Comparison of ENCODE assay signal across 1 fruit fly cellular context in genomic region chr3L:18029546-18030300, dm6.
TF ChIP-seq lines count a peak whose summit lies in the region.

No protein-coding gene starts in this region.

TF ChIP-seq in whole organism, embryonic, 481 proteins besides CTCF, POLR2A, EP300 and RAD21 (continued from another document and continues in another):
- no peak for TF ChIP-seq esg (GFP tag; conservative IDR thresholded peaks at IDR 0.05; lab: Robert Waterston, UW)
- TF ChIP-seq Poxn (GFP tag; IDR thresholded peaks at IDR 0.05; lab: Robert Waterston, UW): no peak
- TF ChIP-seq sug (tag; optimal IDR thresholded peaks at IDR 0.05; lab: Kevin White, UChicago): peak; percentile 88
- TF ChIP-seq Hmr (GFP tag; optimal IDR thresholded peaks at IDR 0.05; lab: Kevin White, UChicago): peak; percentile 80
- TF ChIP-seq CG11695 (GFP tag; IDR thresholded peaks at IDR 0.05; lab: Robert Waterston, UW): peak; percentile 52; the same call in 2 of the 3 replicates
- no peak for TF ChIP-seq CG31224 (GFP tag; IDR thresholded peaks at IDR 0.05; lab: Robert Waterston, UW)
- TF ChIP-seq CG31441 (GFP tag; IDR thresholded peaks at IDR 0.05; lab: Robert Waterston, UW): peak; percentile 47
- peak; percentile 65 for TF ChIP-seq CG4360 (GFP tag; IDR thresholded peaks at IDR 0.05; lab: Robert Waterston, UW)
- TF ChIP-seq CG6654 (GFP tag; optimal IDR thresholded peaks at IDR 0.05; lab: Kevin White, UChicago): no peak
- TF ChIP-seq Stat92E (GFP tag; optimal IDR thresholded peaks at IDR 0.05; lab: Kevin White, UChicago): no peak
- peak; percentile 68 for TF ChIP-seq fd102C (GFP tag; optimal IDR thresholded peaks at IDR 0.05; lab: Kevin White, UChicago)
- peak; percentile 55 for TF ChIP-seq dmrt99B (tag; optimal IDR thresholded peaks at IDR 0.05; lab: Kevin White, UChicago)
- TF ChIP-seq sd (tag; optimal IDR thresholded peaks at IDR 0.05; lab: Kevin White, UChicago): peak; percentile 91
- peak; percentile 45 for TF ChIP-seq sima (GFP tag; optimal IDR thresholded peaks at IDR 0.05; lab: Kevin White, UChicago)
- TF ChIP-seq CG12071 (GFP tag; optimal IDR thresholded peaks at IDR 0.05; lab: Kevin White, UChicago): peak; percentile 91
- TF ChIP-seq CG8290 (GFP tag; optimal IDR thresholded peaks at IDR 0.05; lab: Kevin White, UChicago): peak; percentile 75
- peak; percentile 58 to 92 for TF ChIP-seq CG8290 (tag; optimal IDR thresholded peaks at IDR 0.05; lab: Kevin White, UChicago)
- peak; percentile 81 for TF ChIP-seq vvl (GFP tag; IDR thresholded peaks at IDR 0.05; lab: Robert Waterston, UW)
- peak; percentile 83 for TF ChIP-seq Hr3 (GFP tag; optimal IDR thresholded peaks at IDR 0.05; lab: Kevin White, UChicago)
- TF ChIP-seq CG6175 (GFP tag; IDR thresholded peaks at IDR 0.05; lab: Robert Waterston, UW): no peak
- TF ChIP-seq CG4282 (GFP tag; optimal IDR thresholded peaks at IDR 0.05; lab: Kevin White, UChicago): no peak
- TF ChIP-seq CG4617 (GFP tag; optimal IDR thresholded peaks at IDR 0.05; lab: Kevin White, UChicago; ENCODE audit: borderline replicate concordance): peak; percentile 30
- no peak for TF ChIP-seq pita (GFP tag; optimal IDR thresholded peaks at IDR 0.05; lab: Kevin White, UChicago)
- TF ChIP-seq ssp (GFP tag; IDR thresholded peaks at IDR 0.05; lab: Robert Waterston, UW): no peak
- TF ChIP-seq CG34224 (GFP tag; IDR thresholded peaks at IDR 0.05; lab: Robert Waterston, UW; ENCODE audit: partially characterized antibody): peak; percentile 57
- TF ChIP-seq CG14965 (GFP tag; optimal IDR thresholded peaks at IDR 0.05; lab: Kevin White, UChicago; ENCODE audit: borderline replicate concordance): peak; percentile 62
- TF ChIP-seq CG9797 (GFP tag; optimal IDR thresholded peaks at IDR 0.05; lab: Kevin White, UChicago): peak; percentile 19
- TF ChIP-seq Lhr (GFP tag; optimal IDR thresholded peaks at IDR 0.05; lab: Kevin White, UChicago): peak; percentile 60
- peak; percentile 47 for TF ChIP-seq Six4 (GFP tag; optimal IDR thresholded peaks at IDR 0.05; lab: Kevin White, UChicago)
- TF ChIP-seq bab2 (GFP tag; optimal IDR thresholded peaks at IDR 0.05; lab: Kevin White, UChicago): peak; percentile 68
- peak; percentile 84 for TF ChIP-seq Blimp-1 (GFP tag; optimal IDR thresholded peaks at IDR 0.05; lab: Kevin White, UChicago)
- TF ChIP-seq Kr (GFP tag; optimal IDR thresholded peaks at IDR 0.05; lab: Kevin White, UChicago): peak; percentile 85
- TF ChIP-seq CG34422 (GFP tag; IDR thresholded peaks at IDR 0.05; lab: Robert Waterston, UW): peak; percentile 49; the same call in 1 of the 3 replicates
- TF ChIP-seq odd (GFP tag; optimal IDR thresholded peaks at IDR 0.05; lab: Kevin White, UChicago): peak; percentile 80
- peak; percentile 79 for TF ChIP-seq CG7745 (tag; optimal IDR thresholded peaks at IDR 0.05; lab: Kevin White, UChicago)
- peak; percentile 97 for TF ChIP-seq chinmo (GFP tag; IDR thresholded peaks at IDR 0.05; lab: Robert Waterston, UW; ENCODE audit: partially characterized antibody)
- TF ChIP-seq nerfin-2 (GFP tag; IDR thresholded peaks at IDR 0.05; lab: Robert Waterston, UW; ENCODE audit: partially characterized antibody): no peak
- peak; percentile 98 for TF ChIP-seq mirr (GFP tag; optimal IDR thresholded peaks at IDR 0.05; lab: Kevin White, UChicago)
- TF ChIP-seq CG4424 (GFP tag; optimal IDR thresholded peaks at IDR 0.05; lab: Kevin White, UChicago): peak; percentile 64
- peak; percentile 100 for TF ChIP-seq ftz-f1 (GFP tag; optimal IDR thresholded peaks at IDR 0.05; lab: Kevin White, UChicago)
- peak; percentile 56 for TF ChIP-seq Max (GFP tag; optimal IDR thresholded peaks at IDR 0.05; lab: Kevin White, UChicago)
- no peak for TF ChIP-seq Dip3 (GFP tag; optimal IDR thresholded peaks at IDR 0.05; lab: Kevin White, UChicago)
- TF ChIP-seq gcm (GFP tag; optimal IDR thresholded peaks at IDR 0.05; lab: Kevin White, UChicago): peak; percentile 66
- peak; percentile 95 for TF ChIP-seq CG6813 (GFP tag; optimal IDR thresholded peaks at IDR 0.05; lab: Kevin White, UChicago)
- peak; percentile 35 for TF ChIP-seq Sry-δ (GFP tag; optimal IDR thresholded peaks at IDR 0.05; lab: Kevin White, UChicago)
- TF ChIP-seq CG10462 (GFP tag; optimal IDR thresholded peaks at IDR 0.05; lab: Kevin White, UChicago): peak; percentile 41
- no peak for TF ChIP-seq CG7928 (GFP tag; optimal IDR thresholded peaks at IDR 0.05; lab: Kevin White, UChicago)
- TF ChIP-seq CG11093 (GFP tag; IDR thresholded peaks at IDR 0.05; lab: Robert Waterston, UW): no peak; the same call in 2 of the 3 replicates
- no peak for TF ChIP-seq knrl (GFP tag; IDR thresholded peaks at IDR 0.05; lab: Robert Waterston, UW; ENCODE audit: partially characterized antibody)
- no peak for TF ChIP-seq hkb (optimal IDR thresholded peaks at IDR 0.05; lab: Kevin White, UChicago)
- peak; percentile 78 for TF ChIP-seq hkb (GFP tag; IDR thresholded peaks at IDR 0.05; lab: Robert Waterston, UW)
- peak; percentile 13; the same call in 1 of the 2 replicates for TF ChIP-seq hbn (GFP tag; IDR thresholded peaks at IDR 0.05; lab: Robert Waterston, UW; ENCODE audit: partially characterized antibody)
- TF ChIP-seq CG13775 (GFP tag; optimal IDR thresholded peaks at IDR 0.05; lab: Kevin White, UChicago): no peak
- TF ChIP-seq p53 (GFP tag; optimal IDR thresholded peaks at IDR 0.05; lab: Kevin White, UChicago): peak; percentile 54
- peak; percentile 87 for TF ChIP-seq CG18599 (GFP tag; optimal IDR thresholded peaks at IDR 0.05; lab: Kevin White, UChicago)
- TF ChIP-seq lola (GFP tag; optimal IDR thresholded peaks at IDR 0.05; lab: Kevin White, UChicago): peak in 1 of 3 experiments; percentile 55
- no peak for TF ChIP-seq CG8478 (optimal IDR thresholded peaks at IDR 0.05; lab: Kevin White, UChicago)
- no peak for TF ChIP-seq Ravus (GFP tag; IDR thresholded peaks at IDR 0.05; lab: Robert Waterston, UW)
- peak; percentile 58 for TF ChIP-seq CG18262 (tag; optimal IDR thresholded peaks at IDR 0.05; lab: Kevin White, UChicago)
- peak; percentile 84 for TF ChIP-seq HHEX (GFP tag; optimal IDR thresholded peaks at IDR 0.05; lab: Kevin White, UChicago)
- no peak for TF ChIP-seq CkIIα-i1 (GFP tag; IDR thresholded peaks at IDR 0.05; lab: Robert Waterston, UW)
- TF ChIP-seq CG14667 (GFP tag; IDR thresholded peaks at IDR 0.05; lab: Robert Waterston, UW): no peak
- peak; percentile 14; the same call in 1 of the 3 replicates for TF ChIP-seq Optix (GFP tag; IDR thresholded peaks at IDR 0.05; lab: Robert Waterston, UW)
- no peak for TF ChIP-seq cad (GFP tag; optimal IDR thresholded peaks at IDR 0.05; lab: Kevin White, UChicago)
- TF ChIP-seq Bteb2 (GFP tag; optimal IDR thresholded peaks at IDR 0.05; lab: Kevin White, UChicago): peak; percentile 4
- TF ChIP-seq pb (GFP tag; optimal IDR thresholded peaks at IDR 0.05; lab: Kevin White, UChicago): peak; percentile 25
- TF ChIP-seq CG10209 (GFP tag; optimal IDR thresholded peaks at IDR 0.05; lab: Kevin White, UChicago): peak; percentile 86
- TF ChIP-seq zfh2 (GFP tag; optimal IDR thresholded peaks at IDR 0.05; lab: Kevin White, UChicago): no peak
- peak; percentile 69 for TF ChIP-seq psq (GFP tag; optimal IDR thresholded peaks at IDR 0.05; lab: Kevin White, UChicago)
- TF ChIP-seq CG12659 (GFP tag; optimal IDR thresholded peaks at IDR 0.05; lab: Kevin White, UChicago): peak; percentile 60
- no peak for TF ChIP-seq wor (GFP tag; IDR thresholded peaks at IDR 0.05; lab: Robert Waterston, UW)
- TF ChIP-seq Hr51 (GFP tag; optimal IDR thresholded peaks at IDR 0.05; lab: Kevin White, UChicago): peak; percentile 45 to 69
- TF ChIP-seq Elba2 (GFP tag; optimal IDR thresholded peaks at IDR 0.05; lab: Kevin White, UChicago): no peak
- TF ChIP-seq CG15601 (tag; optimal IDR thresholded peaks at IDR 0.05; lab: Kevin White, UChicago): peak; percentile 90
- no peak; the same call in 1 of the 2 replicates for TF ChIP-seq amos (GFP tag; IDR thresholded peaks at IDR 0.05; lab: Robert Waterston, UW; ENCODE audit: partially characterized antibody)
- TF ChIP-seq CG4404 (GFP tag; IDR thresholded peaks at IDR 0.05; lab: Robert Waterston, UW): no peak
- TF ChIP-seq CG7839 (tag; optimal IDR thresholded peaks at IDR 0.05; lab: Kevin White, UChicago): peak; percentile 65
- TF ChIP-seq sim (GFP tag; IDR thresholded peaks at IDR 0.05; lab: Robert Waterston, UW): peak; percentile 75
- no peak for TF ChIP-seq CG1602 (GFP tag; optimal IDR thresholded peaks at IDR 0.05; lab: Kevin White, UChicago)
- TF ChIP-seq CG12391 (tag; optimal IDR thresholded peaks at IDR 0.05; lab: Kevin White, UChicago): peak; percentile 50
- peak; percentile 30; the same call in 1 of the 2 replicates for TF ChIP-seq Ada2b (GFP tag; IDR thresholded peaks at IDR 0.05; lab: Robert Waterston, UW)
- no peak for TF ChIP-seq BEAF-32 (GFP tag; optimal IDR thresholded peaks at IDR 0.05; lab: Kevin White, UChicago)
- no peak for TF ChIP-seq dm (GFP tag; optimal IDR thresholded peaks at IDR 0.05; lab: Kevin White, UChicago)
- no peak for TF ChIP-seq dan (GFP tag; IDR thresholded peaks at IDR 0.05; lab: Robert Waterston, UW)
- peak; percentile 20; the same call in 1 of the 2 replicates for TF ChIP-seq Nf-YA (GFP tag; IDR thresholded peaks at IDR 0.05; lab: Robert Waterston, UW)
- TF ChIP-seq zen (tag; optimal IDR thresholded peaks at IDR 0.05; lab: Kevin White, UChicago): no peak
- TF ChIP-seq Trl (optimal IDR thresholded peaks at IDR 0.05; lab: Kevin White, UChicago): peak; percentile 89 to 93
- TF ChIP-seq Trl (GFP tag; optimal IDR thresholded peaks at IDR 0.05; lab: Kevin White, UChicago): peak; percentile 81
- peak; percentile 77 for TF ChIP-seq grn (GFP tag; optimal IDR thresholded peaks at IDR 0.05; lab: Kevin White, UChicago)
- TF ChIP-seq nmo (GFP tag; optimal IDR thresholded peaks at IDR 0.05; lab: Kevin White, UChicago): peak; percentile 42
- peak; percentile 64 for TF ChIP-seq CG5180 (GFP tag; optimal IDR thresholded peaks at IDR 0.05; lab: Kevin White, UChicago)
- TF ChIP-seq ase (GFP tag; IDR thresholded peaks at IDR 0.05; lab: Robert Waterston, UW): no peak
- TF ChIP-seq CG1024 (GFP tag; IDR thresholded peaks at IDR 0.05; lab: Robert Waterston, UW): peak; percentile 73
- peak; percentile 76 for TF ChIP-seq her (GFP tag; optimal IDR thresholded peaks at IDR 0.05; lab: Kevin White, UChicago)
- no peak for TF ChIP-seq chm (GFP tag; IDR thresholded peaks at IDR 0.05; lab: Robert Waterston, UW)
- TF ChIP-seq Ptx1 (GFP tag; IDR thresholded peaks at IDR 0.05; lab: Robert Waterston, UW): peak; percentile 30; the same call in 1 of the 2 replicates
- TF ChIP-seq CG11085 (GFP tag; IDR thresholded peaks at IDR 0.05; lab: Robert Waterston, UW): no peak
- TF ChIP-seq CG11696 (GFP tag; IDR thresholded peaks at IDR 0.05; lab: Robert Waterston, UW): peak; percentile 60
- peak; percentile 76 for TF ChIP-seq CG2678 (tag; optimal IDR thresholded peaks at IDR 0.05; lab: Kevin White, UChicago)
- peak; percentile 85 for TF ChIP-seq Xrp1 (GFP tag; IDR thresholded peaks at IDR 0.05; lab: Robert Waterston, UW)
- TF ChIP-seq Gsc (GFP tag; IDR thresholded peaks at IDR 0.05; lab: Robert Waterston, UW): no peak
- peak in 1 of 2 experiments; percentile 19 for TF ChIP-seq crp (GFP tag; optimal IDR thresholded peaks at IDR 0.05; lab: Kevin White, UChicago)
- peak; percentile 69 for TF ChIP-seq gcm2 (GFP tag; optimal IDR thresholded peaks at IDR 0.05; lab: Kevin White, UChicago)
- TF ChIP-seq dati (GFP tag; IDR thresholded peaks at IDR 0.05; lab: Robert Waterston, UW): no peak
- peak; percentile 61 for TF ChIP-seq CG6854 (GFP tag; optimal IDR thresholded peaks at IDR 0.05; lab: Kevin White, UChicago)
- no peak for TF ChIP-seq Lpt (GFP tag; optimal IDR thresholded peaks at IDR 0.05; lab: Kevin White, UChicago)
- TF ChIP-seq cg (GFP tag; optimal IDR thresholded peaks at IDR 0.05; lab: Kevin White, UChicago): peak; percentile 93
- TF ChIP-seq Sry-β (GFP tag; optimal IDR thresholded peaks at IDR 0.05; lab: Kevin White, UChicago): peak; percentile 58
- TF ChIP-seq crc (GFP tag; optimal IDR thresholded peaks at IDR 0.05; lab: Kevin White, UChicago): peak; percentile 12
- TF ChIP-seq Sox102F (GFP tag; optimal IDR thresholded peaks at IDR 0.05; lab: Kevin White, UChicago): peak; percentile 68
- peak; percentile 46 for TF ChIP-seq lbe (GFP tag; optimal IDR thresholded peaks at IDR 0.05; lab: Kevin White, UChicago)
- peak; percentile 89 for TF ChIP-seq MTF-1 (GFP tag; optimal IDR thresholded peaks at IDR 0.05; lab: Kevin White, UChicago; ENCODE audit: borderline replicate concordance)
- peak; percentile 73 for TF ChIP-seq CG12219 (GFP tag; optimal IDR thresholded peaks at IDR 0.05; lab: Kevin White, UChicago)
- TF ChIP-seq dysf (GFP tag; IDR thresholded peaks at IDR 0.05; lab: Robert Waterston, UW): peak; percentile 26; the same call in 1 of the 3 replicates
- TF ChIP-seq CG9817 (tag; optimal IDR thresholded peaks at IDR 0.05; lab: Kevin White, UChicago): peak; percentile 21
- peak; percentile 82 for TF ChIP-seq GATAe (GFP tag; conservative IDR thresholded peaks at IDR 0.05; lab: Robert Waterston, UW)
- no peak for TF ChIP-seq HLH4C (GFP tag; IDR thresholded peaks at IDR 0.05; lab: Robert Waterston, UW; ENCODE audit: partially characterized antibody)
- no peak for TF ChIP-seq CG7357 (GFP tag; IDR thresholded peaks at IDR 0.05; lab: Robert Waterston, UW)
- peak; percentile 65 for TF ChIP-seq ash1 (GFP tag; optimal IDR thresholded peaks at IDR 0.05; lab: Kevin White, UChicago)
- TF ChIP-seq pum (GFP tag; optimal IDR thresholded peaks at IDR 0.05; lab: Kevin White, UChicago): peak; percentile 13
- peak; percentile 65 for TF ChIP-seq Fer3 (tag; optimal IDR thresholded peaks at IDR 0.05; lab: Kevin White, UChicago)
- peak; percentile 61 for TF ChIP-seq schlank (tag; optimal IDR thresholded peaks at IDR 0.05; lab: Kevin White, UChicago)
- peak; percentile 49 for TF ChIP-seq Dad (GFP tag; optimal IDR thresholded peaks at IDR 0.05; lab: Kevin White, UChicago)
- TF ChIP-seq Doc3 (GFP tag; IDR thresholded peaks at IDR 0.05; lab: Robert Waterston, UW; ENCODE audit: partially characterized antibody): no peak
- TF ChIP-seq CoRest (tag; optimal IDR thresholded peaks at IDR 0.05; lab: Kevin White, UChicago): peak; percentile 71
- TF ChIP-seq CG1603 (tag; optimal IDR thresholded peaks at IDR 0.05; lab: Kevin White, UChicago): peak; percentile 79
- TF ChIP-seq Jarid2 (GFP tag; optimal IDR thresholded peaks at IDR 0.05; lab: Kevin White, UChicago): peak; percentile 66
- TF ChIP-seq tio (GFP tag; optimal IDR thresholded peaks at IDR 0.05; lab: Kevin White, UChicago): peak; percentile 58
- peak; percentile 4 for TF ChIP-seq MESR4 (GFP tag; optimal IDR thresholded peaks at IDR 0.05; lab: Kevin White, UChicago)
- TF ChIP-seq CG8924 (tag; optimal IDR thresholded peaks at IDR 0.05; lab: Kevin White, UChicago): peak; percentile 70
